Worm (Caenorhabditis elegans): ENCODE data around the gene sgca-1.

- no peak for TF ChIP-seq ceh-14 (tag; optimal IDR thresholded peaks at IDR 0.05)
- no peak for TF ChIP-seq hlh-6 (tag; optimal IDR thresholded peaks at IDR 0.05)
- TF ChIP-seq pat-9 (tag; optimal IDR thresholded peaks at IDR 0.05), result no peak
- TF ChIP-seq lim-6 (tag; optimal IDR thresholded peaks at IDR 0.05), result no peak
- TF ChIP-seq ama-1 (optimal IDR thresholded peaks at IDR 0.05), result no peak
- TF ChIP-seq F13H6.1 (tag; optimal IDR thresholded peaks at IDR 0.05), result no peak
Observed at ce11 chrX:6825840-6826239, 36.5 kb upstream of the sgca-1 start, which contains the start of gene F41B4.1.

Measured in whole organism, late embryonic.